Worm (Caenorhabditis elegans) whole organism, L4 larva: Measurements from ENCODE around the gene ZC262.13.

Experiments used
- F10B5.3 ChIP-seq: sonication (generic microtip); optimal IDR thresholded peaks from 2 replicates; lab custom pipeline; 2016; ENCODE audit warnings: mild to moderate bottlenecking, missing genetic modification characterization, missing compliant biosample characterization
- F44E2.7 ChIP-seq: fragments of 200-800 bp; sonication (Bioruptor generic); IDR thresholded peaks from 2 replicates; pipeline ENCODE4 v2.1.2; 2022; ENCODE audit warnings: missing genetic modification characterization, missing compliant biosample characterization
- F49E8.2 ChIP-seq: sonication (generic microtip); optimal IDR thresholded peaks from 2 replicates; lab custom pipeline; 2016; ENCODE audit warnings: missing compliant biosample characterization, mild to moderate bottlenecking, missing genetic modification characterization, borderline replicate concordance
- Y105C5A.15 ChIP-seq: fragments of 200-800 bp; sonication (Bioruptor generic); IDR thresholded peaks from 2 replicates; pipeline ENCODE4 v1.3.6; 2022; ENCODE audit warnings: missing genetic modification characterization, missing compliant biosample characterization
- Y48G9A.11 ChIP-seq: fragments of 200-800 bp; sonication (Bioruptor generic); IDR thresholded peaks from 2 replicates; pipeline ENCODE4 v1.3.6; 2022; ENCODE audit warnings: missing genetic modification reagents, missing genetic modification characterization, missing compliant biosample characterization
- ZK337.2 ChIP-seq: fragments of 200-800 bp; sonication (Bioruptor generic); IDR thresholded peaks from 2 replicates; pipeline ENCODE4 v1.3.6; 2022; ENCODE audit warnings: missing genetic modification reagents, missing genetic modification characterization, missing compliant biosample characterization
- attf-4 ChIP-seq: sonication (generic microtip); optimal IDR thresholded peaks from 3 replicates; lab custom pipeline; 2017; ENCODE audit warnings: missing biosample characterization, missing genetic modification characterization
- ceh-28 ChIP-seq: fragments of 150-350 bp; optimal IDR thresholded peaks from 2 replicates; lab custom pipeline; 2014; ENCODE audit warnings: missing biosample characterization, missing genetic modification reagents, missing genetic modification characterization
- ceh-62 ChIP-seq: sonication (generic microtip); optimal IDR thresholded peaks from 2 replicates; lab custom pipeline; 2017; ENCODE audit warnings: missing biosample characterization, missing genetic modification characterization
- cey-2 ChIP-seq: sonication (generic microtip); optimal IDR thresholded peaks from 3 replicates; lab custom pipeline; 2017; ENCODE audit warnings: missing genetic modification characterization, mild to moderate bottlenecking, missing compliant biosample characterization, antibody characterized with exemption, borderline replicate concordance; ENCODE audit not compliant: insufficient read depth
- ctbp-1 ChIP-seq: fragments of 200-800 bp; sonication (Bioruptor generic); IDR thresholded peaks from 2 replicates; pipeline ENCODE4 v1.3.6; 2022; ENCODE audit warnings: missing genetic modification reagents, missing genetic modification characterization, missing compliant biosample characterization
- daf-12 ChIP-seq: fragments of 150-350 bp; optimal IDR thresholded peaks from 2 replicates; lab custom pipeline; 2014; ENCODE audit warnings: missing biosample characterization, missing genetic modification reagents, missing genetic modification characterization
- daf-19 ChIP-seq: fragments of 200-800 bp; sonication (Bioruptor generic); conservative IDR thresholded peaks from 2 replicates; pipeline ENCODE4 v1.3.6; 2022; ENCODE audit warnings: missing genetic modification characterization, missing compliant biosample characterization
- dmd-6 ChIP-seq: fragments of 200-800 bp; sonication (Bioruptor generic); IDR thresholded peaks from 2 replicates; pipeline ENCODE4 v1.3.6; 2022; ENCODE audit warnings: missing genetic modification reagents, missing genetic modification characterization, missing compliant biosample characterization
- dmd-8 ChIP-seq: fragments of 200-800 bp; sonication (Bioruptor generic); IDR thresholded peaks from 2 replicates; pipeline ENCODE4 v1.3.6; 2022; ENCODE audit warnings: missing genetic modification characterization, missing compliant biosample characterization
- dmd-9 ChIP-seq: fragments of 200-800 bp; sonication (Bioruptor generic); IDR thresholded peaks from 2 replicates; pipeline ENCODE4 v1.3.6; 2022; ENCODE audit warnings: missing genetic modification reagents, missing genetic modification characterization, missing compliant biosample characterization
- dve-1 ChIP-seq: sonication (generic microtip); optimal IDR thresholded peaks from 2 replicates; lab custom pipeline; 2017; ENCODE audit warnings: antibody characterized with exemption, mild to moderate bottlenecking, missing genetic modification characterization, missing compliant biosample characterization; ENCODE audit not compliant: insufficient read depth
- egl-27 ChIP-seq: sonication (generic microtip); optimal IDR thresholded peaks from 3 replicates; lab custom pipeline; 2017; ENCODE audit warnings: missing biosample characterization, missing genetic modification reagents, missing genetic modification characterization
- fkh-10 ChIP-seq: fragments of 150-350 bp; optimal IDR thresholded peaks from 2 replicates; lab custom pipeline; 2014; ENCODE audit warnings: missing biosample characterization, missing genetic modification reagents, missing genetic modification characterization
- gei-8 ChIP-seq: fragments of 200-800 bp; sonication (Bioruptor generic); optimal IDR thresholded peaks from 2 replicates; lab custom pipeline; 2018; ENCODE audit warnings: mild to moderate bottlenecking, missing genetic modification characterization, missing compliant biosample characterization
- hlh-11 ChIP-seq: fragments of 200-800 bp; sonication (Bioruptor generic); optimal IDR thresholded peaks from 2 replicates; lab custom pipeline; 2018; ENCODE audit warnings: mild to moderate bottlenecking, missing genetic modification characterization, missing compliant biosample characterization
- hmg-1.1 ChIP-seq: fragments of 200-800 bp; sonication (Bioruptor generic); IDR thresholded peaks from 2 replicates; pipeline ENCODE4 v1.3.6; 2022; ENCODE audit warnings: missing genetic modification reagents, missing genetic modification characterization, missing compliant biosample characterization
- lim-7 ChIP-seq: fragments of 200-800 bp; sonication (Bioruptor generic); IDR thresholded peaks from 2 replicates; pipeline ENCODE4 v1.3.6; 2022; ENCODE audit warnings: missing genetic modification characterization, missing compliant biosample characterization
- lin-13 ChIP-seq: fragments of 150-350 bp; optimal IDR thresholded peaks from 2 replicates; lab custom pipeline; 2014; ENCODE audit warnings: missing biosample characterization, missing genetic modification reagents, missing genetic modification characterization
- lin-15B ChIP-seq: fragments of 150-350 bp; sonication (generic microtip); optimal IDR thresholded peaks from 3 replicates; lab custom pipeline; 2014; ENCODE audit warnings: missing biosample characterization, missing genetic modification characterization
- lin-39 ChIP-seq: fragments of 150-350 bp; optimal IDR thresholded peaks from 2 replicates; lab custom pipeline; 2014; ENCODE audit warnings: missing biosample characterization, missing genetic modification reagents, missing genetic modification characterization
- lir-3 ChIP-seq: sonication (generic microtip); optimal IDR thresholded peaks from 2 replicates; lab custom pipeline; 2016; ENCODE audit warnings: mild to moderate bottlenecking, missing genetic modification characterization, missing compliant biosample characterization
- lsy-2 ChIP-seq, 2 experiments: fragments of 150-350 bp in 1 of 2; sonication (generic microtip) in 1 of 2; optimal IDR thresholded peaks; 2 replicates each; lab custom pipeline; 2014 to 2017; ENCODE audit warnings: missing biosample characterization in 2 of 2, missing genetic modification characterization in 2 of 2
- madf-5 ChIP-seq, 2 experiments: fragments of 200-800 bp; sonication (Bioruptor generic); IDR thresholded peaks; 2 replicates each; pipeline ENCODE4 v1.3.6; 2022; ENCODE audit warnings: missing compliant biosample characterization in 2 of 2, missing genetic modification characterization in 2 of 2
- mdl-1 ChIP-seq, 2 experiments: fragments of 150-350 bp in 1 of 2; sonication (generic microtip) in 1 of 2; optimal IDR thresholded peaks; 2 replicates each; lab custom pipeline; 2014 to 2017; ENCODE audit warnings: missing biosample characterization in 2 of 2, missing genetic modification characterization in 2 of 2
- mep-1 ChIP-seq: fragments of 150-350 bp; sonication (generic microtip); optimal IDR thresholded peaks from 3 replicates; lab custom pipeline; 2014; ENCODE audit warnings: missing biosample characterization, missing genetic modification characterization
- mxl-3 ChIP-seq: fragments of 200-800 bp; sonication (Bioruptor generic); optimal IDR thresholded peaks from 2 replicates; lab custom pipeline; 2018; ENCODE audit warnings: mild to moderate bottlenecking, missing genetic modification characterization, missing compliant biosample characterization
- nhr-237 ChIP-seq: sonication (generic microtip); optimal IDR thresholded peaks from 2 replicates; lab custom pipeline; 2017; ENCODE audit warnings: missing biosample characterization, missing genetic modification characterization
- nhr-25 ChIP-seq: sonication (generic microtip); optimal IDR thresholded peaks from 2 replicates; lab custom pipeline; 2017; ENCODE audit warnings: missing genetic modification characterization, mild to moderate bottlenecking, missing compliant biosample characterization, antibody characterized with exemption, moderate library complexity, borderline replicate concordance; ENCODE audit not compliant: insufficient read depth
- nhr-28 ChIP-seq: fragments of 150-350 bp; optimal IDR thresholded peaks from 2 replicates; lab custom pipeline; 2014; ENCODE audit warnings: missing biosample characterization, missing genetic modification characterization
- nhr-41 ChIP-seq: fragments of 200-800 bp; sonication (Bioruptor generic); IDR thresholded peaks from 2 replicates; pipeline ENCODE4 v1.3.6; 2022; ENCODE audit warnings: missing genetic modification reagents, missing genetic modification characterization, missing compliant biosample characterization
- nhr-48 ChIP-seq: sonication (generic microtip); optimal IDR thresholded peaks from 2 replicates; lab custom pipeline; 2016; ENCODE audit warnings: mild to moderate bottlenecking, missing genetic modification characterization, missing compliant biosample characterization
- nhr-6 ChIP-seq: fragments of 150-350 bp; optimal IDR thresholded peaks from 2 replicates; lab custom pipeline; 2014; ENCODE audit warnings: missing biosample characterization, missing genetic modification characterization
- nhr-77 ChIP-seq: fragments of 150-350 bp; optimal IDR thresholded peaks from 2 replicates; lab custom pipeline; 2014; ENCODE audit warnings: missing biosample characterization, missing genetic modification characterization
- pha-4 ChIP-seq, 2 experiments: fragments of 150-350 bp in 1 of 2; fragments of 200-800 bp in 1 of 2; sonication (Bioruptor generic) in 1 of 2; IDR thresholded peaks in 1 of 2; optimal IDR thresholded peaks in 1 of 2; 2 replicates each; pipeline versions ENCODE4 v1.3.6 to Lab custom; 2014 to 2022; ENCODE audit warnings: missing genetic modification characterization in 2 of 2, missing genetic modification reagents in 2 of 2, missing biosample characterization in 1 of 2, missing compliant biosample characterization in 1 of 2
- rbr-2 ChIP-seq: sonication (generic microtip); optimal IDR thresholded peaks from 2 replicates; lab custom pipeline; 2016; ENCODE audit warnings: missing genotype, missing genetic modification characterization, missing compliant biosample characterization
- sdz-12 ChIP-seq: fragments of 200-800 bp; sonication (Bioruptor generic); optimal IDR thresholded peaks from 2 replicates; lab custom pipeline; 2018; ENCODE audit warnings: mild to moderate bottlenecking, missing genetic modification characterization, missing compliant biosample characterization
- skn-1 ChIP-seq: fragments of 150-350 bp; optimal IDR thresholded peaks from 2 replicates; lab custom pipeline; 2014; ENCODE audit warnings: missing biosample characterization, missing genetic modification characterization
- snpc-1.2 ChIP-seq: fragments of 200-800 bp; sonication (Bioruptor generic); IDR thresholded peaks from 2 replicates; pipeline ENCODE4 v1.3.6; 2022; ENCODE audit warnings: missing genetic modification reagents, missing genetic modification characterization, missing compliant biosample characterization
- tag-97 ChIP-seq: fragments of 200-800 bp; sonication (Bioruptor generic); IDR thresholded peaks from 2 replicates; pipeline ENCODE4 v1.3.6; 2022; ENCODE audit warnings: missing genetic modification characterization, missing compliant biosample characterization
- unc-62 ChIP-seq, 3 experiments: fragments of 150-350 bp in 1 of 3; sonication (generic microtip); optimal IDR thresholded peaks in 2 of 3; peaks in 1 of 3; 1 replicate in 1 of 3; 2 replicates in 2 of 3; lab custom pipeline; 2014 to 2017; ENCODE audit warnings: missing biosample characterization in 3 of 3, missing genetic modification characterization in 3 of 3, missing genetic modification reagents in 3 of 3, missing genotype in 1 of 3
- vab-7 ChIP-seq: fragments of 200-800 bp; sonication (Bioruptor generic); IDR thresholded peaks from 2 replicates; pipeline ENCODE4 v1.3.6; 2022; ENCODE audit warnings: missing genetic modification reagents, missing genetic modification characterization, missing compliant biosample characterization
- zag-1 ChIP-seq: fragments of 150-350 bp; optimal IDR thresholded peaks from 2 replicates; lab custom pipeline; 2014; ENCODE audit warnings: missing biosample characterization, missing genetic modification characterization
- zfp-3 ChIP-seq: fragments of 200-800 bp; sonication (Bioruptor generic); conservative IDR thresholded peaks from 2 replicates; pipeline ENCODE4 v1.3.6; 2022; ENCODE audit warnings: missing genetic modification reagents, missing genetic modification characterization, missing compliant biosample characterization
- zip-11 ChIP-seq: fragments of 200-800 bp; sonication (Bioruptor generic); IDR thresholded peaks from 2 replicates; pipeline ENCODE4 v1.3.6; 2022; ENCODE audit warnings: missing genetic modification characterization, missing compliant biosample characterization

ZC262.13 gene

ce11 chrIII:8319100-8319499 lies 6.9 kb upstream of the ZC262.13 start, which contains the start of gene F10E9.11 (continued):
- TF ChIP-seq zag-1 (no peak), Y105C5A.15 (no peak), lim-7 (GFP tag; lab: Robert Waterston, UW) (no peak), F49E8.2 (peak; percentile 22), dmd-6 (GFP tag; lab: Robert Waterston, UW) (peak; percentile 68; the same call in 1 of the 2 replicates), snpc-1.2 (0 out of 2 replicates have a peak, but pooled peaks have one; percentile 53), pha-4 (GFP tag; IDR thresholded peaks at IDR 0.05; lab: Robert Waterston, UW) (no peak), pha-4 (tag; optimal IDR thresholded peaks at IDR 0.05; lab: Kevin White, UChicago) (peak; percentile 18), tag-97 (GFP tag; lab: Robert Waterston, UW) (no peak), mep-1 (peak; percentile 58), ceh-62 (tag; lab: Kevin White, UChicago) (no peak), unc-62 (GFP tag; optimal IDR thresholded peaks at IDR 0.05 in 1 of 2; lab: Kevin White, UChicago) (peak in 1 of 2 experiments; percentile 17), unc-62 (tag; optimal IDR thresholded peaks at IDR 0.05; lab: Kevin White, UChicago) (no peak), attf-4 (tag; lab: Kevin White, UChicago) (no peak), ctbp-1 (GFP tag; lab: Robert Waterston, UW) (no peak), mdl-1 (tag; optimal IDR thresholded peaks at IDR 0.05; lab: Kevin White, UChicago) (no peak), lin-39 (tag; lab: Kevin White, UChicago) (no peak), mxl-3 (peak; percentile 64), ZK337.2 (GFP tag; lab: Robert Waterston, UW) (peak; percentile 83), daf-19 (GFP tag; lab: Robert Waterston, UW) (0 out of 2 replicates have a peak, but pooled peaks have one; percentile 16), ceh-28 (tag; lab: Kevin White, UChicago) (no peak), zfp-3 (GFP tag; lab: Robert Waterston, UW) (no peak), nhr-41 (GFP tag; lab: Robert Waterston, UW) (no peak), F44E2.7 (no peak), dmd-9 (GFP tag; lab: Robert Waterston, UW) (no peak), Y48G9A.11 (GFP tag; lab: Robert Waterston, UW) (peak; percentile 82), egl-27 (tag; lab: Kevin White, UChicago) (no peak), lsy-2 (tag; optimal IDR thresholded peaks at IDR 0.05; lab: Kevin White, UChicago) (peak; percentile 28 to 88), nhr-237 (tag; lab: Kevin White, UChicago) (no peak), lin-15B (tag; lab: Kevin White, UChicago) (no peak), rbr-2 (tag; lab: Kevin White, UChicago) (peak; percentile 46), gei-8 (no peak), dmd-8 (GFP tag; lab: Robert Waterston, UW) (no peak), nhr-77 (no peak), F10B5.3 (no peak), cey-2 (tag; lab: Kevin White, UChicago) (no peak), daf-12 (tag; lab: Kevin White, UChicago) (no peak), hlh-11 (tag; lab: Kevin White, UChicago) (no peak), skn-1 (tag; lab: Kevin White, UChicago) (no peak), hmg-1.1 (GFP tag; lab: Robert Waterston, UW) (peak; percentile 63), zip-11 (GFP tag; lab: Robert Waterston, UW) (no peak), nhr-6 (tag; lab: Kevin White, UChicago) (peak; percentile 65), dve-1 (tag; lab: Kevin White, UChicago) (peak; percentile 72), vab-7 (GFP tag; lab: Robert Waterston, UW) (peak; percentile 37; the same call in 1 of the 2 replicates), sdz-12 (GFP tag; lab: Kevin White, UChicago) (no peak), lin-13 (GFP tag; lab: Kevin White, UChicago) (peak; percentile 22), nhr-28 (tag; lab: Kevin White, UChicago) (peak; percentile 4), madf-5 (GFP tag; IDR thresholded peaks at IDR 0.05; lab: Robert Waterston, UW) (no peak), lir-3 (tag; lab: Kevin White, UChicago) (no peak), nhr-48 (tag; lab: Kevin White, UChicago) (peak; percentile 24), nhr-25 (tag; lab: Kevin White, UChicago) (peak; percentile 15), fkh-10 (GFP tag; lab: Kevin White, UChicago) (no peak)
